5 fruit fly cellular contexts compared by ENCODE assay signal in the genomic region with DNA sequence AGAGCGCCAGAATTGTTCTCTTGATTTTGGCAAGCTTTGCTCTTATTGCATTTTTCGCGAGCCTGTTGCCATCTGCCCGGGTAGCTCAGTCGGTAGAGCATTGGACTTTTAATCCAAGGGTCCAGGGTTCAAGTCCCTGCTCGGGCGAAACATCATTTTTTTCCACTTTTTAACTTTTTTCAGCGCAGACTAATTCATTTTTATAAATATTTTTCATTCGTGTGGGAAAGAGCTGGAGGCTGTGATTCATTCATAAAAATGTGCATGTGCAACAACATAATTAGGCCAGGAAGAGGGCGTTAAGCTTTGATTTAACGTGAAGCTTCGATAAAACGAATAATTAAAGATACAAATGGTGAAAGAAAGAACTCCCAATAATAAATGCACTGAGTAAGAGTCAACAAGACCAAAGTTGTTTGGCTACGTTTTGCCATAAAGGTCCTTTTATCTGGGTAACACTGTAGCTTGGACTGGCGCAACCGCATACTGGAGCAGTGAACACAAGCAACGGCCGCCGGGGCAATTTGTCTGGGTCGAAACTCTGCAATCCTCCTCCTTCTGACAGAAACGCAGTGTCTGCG.
A peak's percentile ranks its signal among the peaks of the same experiment; 100 is the strongest.
TF ChIP-seq lines count a peak whose summit lies in the region.

No protein-coding gene starts in this region.

- no peak for TF ChIP-seq CTCF in whole organism, embryonic (GFP tag; optimal IDR thresholded peaks at IDR 0.05; lab: Kevin White, UChicago)

TF ChIP-seq in whole organism, adult, 20 proteins besides CTCF, POLR2A, EP300 and RAD21:
- TF ChIP-seq pad (GFP tag; optimal IDR thresholded peaks at IDR 0.05; lab: Kevin White, UChicago) (no peak), kay (GFP tag; lab: Kevin White, UChicago; ENCODE audit: borderline replicate concordance) (peak; percentile 65), CG14711 (tag; optimal IDR thresholded peaks at IDR 0.05; lab: Kevin White, UChicago) (no peak), cnc (optimal IDR thresholded peaks at IDR 0.05; lab: Kevin White, UChicago) (no peak), Clk (GFP tag; optimal IDR thresholded peaks at IDR 0.05; lab: Kevin White, UChicago) (no peak), CG5204 (GFP tag; optimal IDR thresholded peaks at IDR 0.05; lab: Kevin White, UChicago) (no peak), Hr96 (GFP tag; optimal IDR thresholded peaks at IDR 0.05; lab: Kevin White, UChicago) (no peak), Mnt (GFP tag; optimal IDR thresholded peaks at IDR 0.05; lab: Kevin White, UChicago) (no peak), CG7045 (GFP tag; optimal IDR thresholded peaks at IDR 0.05; lab: Kevin White, UChicago) (peak; percentile 3), tj (GFP tag; optimal IDR thresholded peaks at IDR 0.05; lab: Kevin White, UChicago) (no peak)

TF ChIP-seq in whole organism, embryonic, 481 proteins besides CTCF, POLR2A, EP300 and RAD21 (continues in another document):
- no peak for TF ChIP-seq ind (GFP tag; optimal IDR thresholded peaks at IDR 0.05; lab: Kevin White, UChicago)
- no peak for TF ChIP-seq CG1602 (GFP tag; optimal IDR thresholded peaks at IDR 0.05; lab: Kevin White, UChicago)
- TF ChIP-seq Oaz (GFP tag; IDR thresholded peaks at IDR 0.05; lab: Robert Waterston, UW): no peak
- TF ChIP-seq CG2889 (GFP tag; IDR thresholded peaks at IDR 0.05; lab: Robert Waterston, UW): no peak
- no peak for TF ChIP-seq NfI (GFP tag; optimal IDR thresholded peaks at IDR 0.05; lab: Kevin White, UChicago)
- peak; percentile 1 for TF ChIP-seq az2 (GFP tag; optimal IDR thresholded peaks at IDR 0.05; lab: Kevin White, UChicago)
- TF ChIP-seq CG3726 (GFP tag; IDR thresholded peaks at IDR 0.05; lab: Robert Waterston, UW): no peak
- no peak for TF ChIP-seq eve (GFP tag; optimal IDR thresholded peaks at IDR 0.05; lab: Kevin White, UChicago)
- TF ChIP-seq usp (GFP tag; optimal IDR thresholded peaks at IDR 0.05; lab: Kevin White, UChicago): no peak
- no peak for TF ChIP-seq ac (GFP tag; optimal IDR thresholded peaks at IDR 0.05; lab: Kevin White, UChicago)
- peak; percentile 49 for TF ChIP-seq row (GFP tag; IDR thresholded peaks at IDR 0.05; lab: Robert Waterston, UW)
- no peak for TF ChIP-seq CG1792 (GFP tag; optimal IDR thresholded peaks at IDR 0.05; lab: Kevin White, UChicago)
- no peak for TF ChIP-seq CG11398 (GFP tag; optimal IDR thresholded peaks at IDR 0.05; lab: Kevin White, UChicago)
- TF ChIP-seq CG31224 (GFP tag; IDR thresholded peaks at IDR 0.05; lab: Robert Waterston, UW): no peak
- peak; percentile 26; the same call in 1 of the 3 replicates for TF ChIP-seq Optix (GFP tag; IDR thresholded peaks at IDR 0.05; lab: Robert Waterston, UW)
- TF ChIP-seq ara (GFP tag; IDR thresholded peaks at IDR 0.05; lab: Robert Waterston, UW): peak; percentile 23; the same call in 1 of the 2 replicates
- TF ChIP-seq vfl (GFP tag; optimal IDR thresholded peaks at IDR 0.05; lab: Kevin White, UChicago): no peak
- no peak for TF ChIP-seq CG7987 (GFP tag; optimal IDR thresholded peaks at IDR 0.05; lab: Kevin White, UChicago)
- peak; percentile 9 for TF ChIP-seq fd96Cb (tag; optimal IDR thresholded peaks at IDR 0.05; lab: Kevin White, UChicago)

TF ChIP-seq in whole organism, prepupa, 60 proteins besides CTCF, POLR2A, EP300 and RAD21 (continues in another document):
- TF ChIP-seq topi (GFP tag; optimal IDR thresholded peaks at IDR 0.05; lab: Kevin White, UChicago) (peak; percentile 88), fd85E (GFP tag; optimal IDR thresholded peaks at IDR 0.05; lab: Kevin White, UChicago) (peak; percentile 6), CG8119 (GFP tag; IDR thresholded peaks at IDR 0.05; lab: Robert Waterston, UW) (peak; percentile 75), CG11294 (GFP tag; IDR thresholded peaks at IDR 0.05; lab: Robert Waterston, UW) (peak; percentile 68), Ets21C (GFP tag; optimal IDR thresholded peaks at IDR 0.05; lab: Kevin White, UChicago) (peak; percentile 79), CG32006 (GFP tag; optimal IDR thresholded peaks at IDR 0.05; lab: Kevin White, UChicago) (peak; percentile 76), acj6 (GFP tag; optimal IDR thresholded peaks at IDR 0.05; lab: Kevin White, UChicago) (peak; percentile 86), vri (GFP tag; optimal IDR thresholded peaks at IDR 0.05; lab: Kevin White, UChicago) (peak; percentile 77), Smox (GFP tag; optimal IDR thresholded peaks at IDR 0.05; lab: Kevin White, UChicago) (peak; percentile 86), Ets96B (tag; optimal IDR thresholded peaks at IDR 0.05; lab: Kevin White, UChicago) (peak; percentile 77), Sox102F (GFP tag; optimal IDR thresholded peaks at IDR 0.05; lab: Kevin White, UChicago) (peak; percentile 89), CG1621 (tag; optimal IDR thresholded peaks at IDR 0.05; lab: Kevin White, UChicago) (peak; percentile 74), CG16779 (tag; optimal IDR thresholded peaks at IDR 0.05; lab: Kevin White, UChicago) (peak; percentile 46), CG7368 (GFP tag; optimal IDR thresholded peaks at IDR 0.05; lab: Kevin White, UChicago) (peak; percentile 73), CG10631 (GFP tag; optimal IDR thresholded peaks at IDR 0.05; lab: Kevin White, UChicago) (peak; percentile 75), Sox15 (GFP tag; optimal IDR thresholded peaks at IDR 0.05; lab: Kevin White, UChicago) (peak; percentile 56), svp (GFP tag; lab: Kevin White, UChicago) (peak; percentile 97), CG6276 (GFP tag; optimal IDR thresholded peaks at IDR 0.05; lab: Kevin White, UChicago) (peak; percentile 72), Eip78C (GFP tag; lab: Kevin White, UChicago) (peak; percentile 95), Met (GFP tag; optimal IDR thresholded peaks at IDR 0.05; lab: Kevin White, UChicago) (peak; percentile 91)

TF ChIP-seq in whole organism, pupa, 21 proteins besides CTCF, POLR2A, EP300 and RAD21:
- TF ChIP-seq CG10348 (GFP tag; IDR thresholded peaks at IDR 0.05; lab: Robert Waterston, UW) (no peak), Pif1B (GFP tag; optimal IDR thresholded peaks at IDR 0.05; lab: Kevin White, UChicago) (peak; percentile 84), rn (GFP tag; IDR thresholded peaks at IDR 0.05; lab: Robert Waterston, UW) (peak; percentile 64), CG8301 (tag; optimal IDR thresholded peaks at IDR 0.05; lab: Kevin White, UChicago) (peak; percentile 76), CG8159 (tag; optimal IDR thresholded peaks at IDR 0.05; lab: Kevin White, UChicago) (peak; percentile 82), D1 (tag; optimal IDR thresholded peaks at IDR 0.05; lab: Kevin White, UChicago) (peak; percentile 46), CG4496 (GFP tag; IDR thresholded peaks at IDR 0.05; lab: Robert Waterston, UW) (peak; percentile 87), Pif1A (GFP tag; optimal IDR thresholded peaks at IDR 0.05; lab: Kevin White, UChicago) (peak; percentile 90), CG34367 (tag; optimal IDR thresholded peaks at IDR 0.05; lab: Kevin White, UChicago) (peak; percentile 69), CG17806 (tag; optimal IDR thresholded peaks at IDR 0.05; lab: Kevin White, UChicago) (peak; percentile 78), CG15710 (tag; optimal IDR thresholded peaks at IDR 0.05; lab: Kevin White, UChicago) (peak; percentile 81), CG9948 (tag; optimal IDR thresholded peaks at IDR 0.05; lab: Kevin White, UChicago) (peak; percentile 72), EcR (GFP tag; optimal IDR thresholded peaks at IDR 0.05; lab: Kevin White, UChicago) (peak; percentile 89), CG12605 (GFP tag; IDR thresholded peaks at IDR 0.05; lab: Robert Waterston, UW) (peak; percentile 72), Snoo (tag; optimal IDR thresholded peaks at IDR 0.05; lab: Kevin White, UChicago) (peak; percentile 88), fd96Ca (GFP tag; IDR thresholded peaks at IDR 0.05; lab: Robert Waterston, UW) (peak; percentile 85), Ets98B (GFP tag; IDR thresholded peaks at IDR 0.05; lab: Robert Waterston, UW) (peak; percentile 76), CG32121 (GFP tag; IDR thresholded peaks at IDR 0.05; lab: Robert Waterston, UW) (peak; percentile 59; the same call in 1 of the 2 replicates), CG13204 (GFP tag; optimal IDR thresholded peaks at IDR 0.05; lab: Kevin White, UChicago) (peak; percentile 82), CG14655 (GFP tag; optimal IDR thresholded peaks at IDR 0.05; lab: Kevin White, UChicago) (peak; percentile 83), gl (tag; optimal IDR thresholded peaks at IDR 0.05; lab: Kevin White, UChicago) (peak; percentile 57)

TF ChIP-seq in whole organism, wandering third instar larva, 38 proteins besides CTCF, POLR2A, EP300 and RAD21 (continues in another document):
- TF ChIP-seq jim (GFP tag; optimal IDR thresholded peaks at IDR 0.05; lab: Kevin White, UChicago) (no peak), OdsH (GFP tag; optimal IDR thresholded peaks at IDR 0.05; lab: Kevin White, UChicago) (peak; percentile 83), sv (GFP tag; optimal IDR thresholded peaks at IDR 0.05; lab: Kevin White, UChicago) (no peak), CG32264 (GFP tag; optimal IDR thresholded peaks at IDR 0.05; lab: Kevin White, UChicago) (peak; percentile 59), fru (GFP tag; optimal IDR thresholded peaks at IDR 0.05; lab: Kevin White, UChicago) (peak; percentile 87), tai (GFP tag; optimal IDR thresholded peaks at IDR 0.05; lab: Kevin White, UChicago) (peak; percentile 81), Dif (GFP tag; optimal IDR thresholded peaks at IDR 0.05; lab: Kevin White, UChicago; ENCODE audit: partially characterized antibody) (no peak), dmrt93B (GFP tag; optimal IDR thresholded peaks at IDR 0.05; lab: Kevin White, UChicago) (peak; percentile 73), Myc (optimal IDR thresholded peaks at IDR 0.05; lab: Kevin White, UChicago) (no peak), GATAd (GFP tag; optimal IDR thresholded peaks at IDR 0.05; lab: Kevin White, UChicago) (no peak), Mio (GFP tag; optimal IDR thresholded peaks at IDR 0.05; lab: Kevin White, UChicago) (peak; percentile 15), br (GFP tag; optimal IDR thresholded peaks at IDR 0.05; lab: Kevin White, UChicago) (peak; percentile 85), foxo (GFP tag; optimal IDR thresholded peaks at IDR 0.05; lab: Kevin White, UChicago) (peak; percentile 30 to 89), Abd-B (GFP tag; optimal IDR thresholded peaks at IDR 0.05; lab: Kevin White, UChicago) (no peak), woc (GFP tag; optimal IDR thresholded peaks at IDR 0.05; lab: Kevin White, UChicago) (peak; percentile 85), psq (GFP tag; optimal IDR thresholded peaks at IDR 0.05; lab: Kevin White, UChicago) (peak; percentile 76), pan (optimal IDR thresholded peaks at IDR 0.05; lab: Kevin White, UChicago) (no peak), Sp1 (GFP tag; optimal IDR thresholded peaks at IDR 0.05; lab: Kevin White, UChicago) (peak; percentile 85), rgr (GFP tag; optimal IDR thresholded peaks at IDR 0.05; lab: Kevin White, UChicago) (peak; percentile 83), h (GFP tag; optimal IDR thresholded peaks at IDR 0.05; lab: Kevin White, UChicago) (peak; percentile 89), Hr78 (GFP tag; optimal IDR thresholded peaks at IDR 0.05; lab: Kevin White, UChicago) (no peak), sage (GFP tag; optimal IDR thresholded peaks at IDR 0.05; lab: Kevin White, UChicago) (peak; percentile 73), usp (GFP tag; optimal IDR thresholded peaks at IDR 0.05; lab: Kevin White, UChicago) (no peak), dl (GFP tag; optimal IDR thresholded peaks at IDR 0.05; lab: Kevin White, UChicago; ENCODE audit: insufficient read depth in 1 of 2, partially characterized antibody in 2 of 2) (no peak)
